Fruit fly (Drosophila melanogaster) whole organism, embryonic: ENCODE data around the gene CG34138.

Source experiments
- CG16863 ChIP-seq: fragments of 200-800 bp; sonication (Bioruptor generic); optimal IDR thresholded peaks from 3 replicates; lab custom pipeline; 2016; ENCODE audit warnings: missing biosample characterization, missing genetic modification characterization
- CG2120 ChIP-seq: fragments of 200-800 bp; sonication (Bioruptor generic); optimal IDR thresholded peaks from 3 replicates; lab custom pipeline; 2016; ENCODE audit warnings: missing biosample characterization, missing genetic modification characterization
- CG7839 ChIP-seq: fragments of 200-800 bp; sonication (Bioruptor generic); optimal IDR thresholded peaks from 3 replicates; lab custom pipeline; 2018; ENCODE audit warnings: missing biosample characterization, mild to moderate bottlenecking, missing genetic modification characterization, moderate library complexity
- CG8281 ChIP-seq: fragments of 200-800 bp; sonication (Bioruptor generic); optimal IDR thresholded peaks from 2 replicates; lab custom pipeline; 2018; ENCODE audit warnings: missing biosample characterization, mild to moderate bottlenecking, missing genetic modification characterization, moderate library complexity
- CG8290 ChIP-seq, 3 experiments: fragments of 200-800 bp; sonication (Bioruptor generic); optimal IDR thresholded peaks; 2 replicates each; lab custom pipeline; 2016 to 2019; ENCODE audit warnings: missing biosample characterization in 3 of 3, missing genetic modification characterization in 3 of 3, mild to moderate bottlenecking in 2 of 3, moderate library complexity in 1 of 3
- Doc3 ChIP-seq: fragments of 200-800 bp; sonication (Bioruptor generic); IDR thresholded peaks from 3 replicates; pipeline ENCODE4 v1.3.6; 2022; ENCODE audit warnings: missing biosample characterization, missing genetic modification characterization; ENCODE audit not compliant: partially characterized antibody
- jumu ChIP-seq: fragments of 200-800 bp; sonication (Bioruptor generic); optimal IDR thresholded peaks from 3 replicates; lab custom pipeline; 2016; ENCODE audit warnings: missing biosample characterization, missing genetic modification characterization
- oc ChIP-seq: fragments of 200-800 bp; sonication (Bioruptor generic); optimal IDR thresholded peaks from 2 replicates; lab custom pipeline; 2018; ENCODE audit warnings: missing biosample characterization, mild to moderate bottlenecking, missing genetic modification characterization, moderate library complexity
- run ChIP-seq: fragments of 200-800 bp; sonication (Bioruptor generic); optimal IDR thresholded peaks from 3 replicates; lab custom pipeline; 2018; ENCODE audit warnings: missing biosample characterization, mild to moderate bottlenecking, missing genetic modification characterization
- wor ChIP-seq: fragments of 200-800 bp; sonication (Bioruptor generic); IDR thresholded peaks from 2 replicates; pipeline ENCODE4 v1.3.6; 2022; ENCODE audit warnings: missing biosample characterization, missing genetic modification characterization

DNA sequence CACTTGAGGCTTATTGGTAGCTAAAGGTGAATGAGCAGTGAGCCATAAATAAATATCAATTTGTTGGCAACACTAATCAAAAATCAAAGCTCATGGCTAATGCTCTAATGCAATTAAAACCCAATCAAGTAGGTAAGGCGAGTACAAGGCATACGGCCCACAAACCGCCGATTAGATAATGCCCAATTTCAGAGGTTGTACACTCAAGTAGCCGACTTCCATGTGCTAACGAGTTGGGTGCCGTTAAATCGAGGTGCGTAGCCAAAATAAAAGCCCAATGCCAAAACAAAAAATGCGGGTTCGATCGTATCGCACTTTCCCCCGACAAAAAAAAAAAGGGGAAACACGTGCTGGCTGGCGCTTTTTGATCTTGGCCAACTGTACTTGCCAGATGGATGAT lies 12.7 kb upstream of the CG34138 start:
- no peak for TF ChIP-seq jumu (GFP tag; lab: Kevin White, UChicago)
- no peak for TF ChIP-seq CG2120 (GFP tag; lab: Kevin White, UChicago)
- no peak for TF ChIP-seq oc
- no peak for TF ChIP-seq run (tag; lab: Kevin White, UChicago)
- TF ChIP-seq CG16863 (GFP tag; lab: Kevin White, UChicago): no peak
- no peak for TF ChIP-seq CG7839
- TF ChIP-seq Doc3: no peak
- no peak for TF ChIP-seq wor (GFP tag; lab: Robert Waterston, UW)
- TF ChIP-seq CG8281 (tag; lab: Kevin White, UChicago): no peak
- TF ChIP-seq CG8290 (GFP tag; optimal IDR thresholded peaks at IDR 0.05; lab: Kevin White, UChicago): no peak
- TF ChIP-seq CG8290 (tag; optimal IDR thresholded peaks at IDR 0.05; lab: Kevin White, UChicago): peak in 1 of 2 experiments; percentile 40
